Worm (Caenorhabditis elegans): ENCODE results near the gene let-23.

ce11 chrII:9194195-9194594, 3.1 kb upstream of the let-23 start, which contains the start of gene twk-4:
- no peak for TF ChIP-seq Y22D7AL.16 (tag; optimal IDR thresholded peaks at IDR 0.05)
- no peak for TF ChIP-seq ceh-24 (tag; optimal IDR thresholded peaks at IDR 0.05)
- TF ChIP-seq tbx-2 (tag; optimal IDR thresholded peaks at IDR 0.05), result no peak
- TF ChIP-seq pqm-1 (tag; optimal IDR thresholded peaks at IDR 0.05), result no peak
- TF ChIP-seq sox-4 (tag; optimal IDR thresholded peaks at IDR 0.05), result no peak
- TF ChIP-seq ama-1 (optimal IDR thresholded peaks at IDR 0.05), result no peak
- no peak for TF ChIP-seq nhr-11 (tag; optimal IDR thresholded peaks at IDR 0.05)
- TF ChIP-seq elt-2 (tag; optimal IDR thresholded peaks at IDR 0.05), result no peak
- TF ChIP-seq ceh-19 (GFP tag; optimal IDR thresholded peaks at IDR 0.05), result no peak
- no peak for TF ChIP-seq K09A11.1 (tag; optimal IDR thresholded peaks at IDR 0.05; ENCODE audit: insufficient read depth)
- TF ChIP-seq lin-11 (tag; optimal IDR thresholded peaks at IDR 0.05), result no peak
- TF ChIP-seq pax-1 (tag; optimal IDR thresholded peaks at IDR 0.05), result no peak
